Fruit fly (Drosophila melanogaster) whole organism, wandering third instar larva: ENCODE results near the gene CG42814.

ENCODE experiments used
- Abd-B ChIP-seq: fragments of >200 bp; optimal IDR thresholded peaks from 2 replicates; lab custom pipeline; 2017; ENCODE audit warnings: missing biosample characterization, missing genetic modification characterization
- CG32264 ChIP-seq: fragments of 200-800 bp; sonication (Bioruptor generic); optimal IDR thresholded peaks from 2 replicates; lab custom pipeline; 2016; ENCODE audit warnings: missing biosample characterization, missing genetic modification characterization
- CG9705 ChIP-seq: fragments of 200-800 bp; sonication (Bioruptor generic); optimal IDR thresholded peaks from 2 replicates; lab custom pipeline; 2018; ENCODE audit warnings: missing biosample characterization, mild to moderate bottlenecking, missing genetic modification characterization
- CrebA ChIP-seq: fragments of 200-800 bp; sonication (Bioruptor generic); optimal IDR thresholded peaks from 2 replicates; lab custom pipeline; 2016; ENCODE audit warnings: missing biosample characterization, mild to moderate bottlenecking, missing genetic modification characterization, borderline replicate concordance
- Dfd ChIP-seq: fragments of >200 bp; optimal IDR thresholded peaks from 2 replicates; lab custom pipeline; 2017; ENCODE audit warnings: missing biosample characterization, missing genetic modification characterization
- Dif ChIP-seq: fragments of 200-275, 200-300 bp; sonication (Bioruptor generic); optimal IDR thresholded peaks from 2 replicates; lab custom pipeline; 2018; ENCODE audit warnings: missing biosample characterization, missing genetic modification characterization; ENCODE audit not compliant: partially characterized antibody
- GATAd ChIP-seq: sonication (Bioruptor generic); optimal IDR thresholded peaks from 2 replicates; lab custom pipeline; 2016; ENCODE audit warnings: missing biosample characterization, missing genetic modification characterization
- HLH106 ChIP-seq: fragments of 200-800 bp; optimal IDR thresholded peaks from 3 replicates; lab custom pipeline; 2019; ENCODE audit warnings: missing biosample characterization, mild to moderate bottlenecking, missing genetic modification characterization, moderate library complexity
- Hnf4 ChIP-seq: fragments of 200-800 bp; sonication (Bioruptor generic); optimal IDR thresholded peaks from 2 replicates; lab custom pipeline; 2016; ENCODE audit warnings: missing biosample characterization, mild to moderate bottlenecking, missing genetic modification characterization
- Hr78 ChIP-seq: fragments of >200 bp; optimal IDR thresholded peaks from 2 replicates; lab custom pipeline; 2017; ENCODE audit warnings: missing biosample characterization, missing genetic modification characterization
- Hr83 ChIP-seq: fragments of 200-300 bp; sonication (Bioruptor generic); optimal IDR thresholded peaks from 2 replicates; lab custom pipeline; 2016; ENCODE audit warnings: missing biosample characterization, mild to moderate bottlenecking, missing genetic modification characterization, moderate library complexity; ENCODE audit not compliant: poor library complexity, severe bottlenecking
- Jra ChIP-seq: sonication (Bioruptor generic); optimal IDR thresholded peaks from 2 replicates; lab custom pipeline; 2016; ENCODE audit warnings: missing biosample characterization, missing genetic modification characterization
- Mio ChIP-seq: sonication (Bioruptor generic); optimal IDR thresholded peaks from 2 replicates; lab custom pipeline; 2016; ENCODE audit warnings: missing biosample characterization, missing genetic modification characterization
- Myc ChIP-seq: fragments of >200 bp; optimal IDR thresholded peaks from 2 replicates; lab custom pipeline; 2017
- N ChIP-seq: fragments of >200 bp; optimal IDR thresholded peaks from 2 replicates; lab custom pipeline; 2018; ENCODE audit warnings: missing biosample characterization, missing external identifiers, missing genetic modification characterization
- OdsH ChIP-seq: fragments of 200-800 bp; sonication (Bioruptor generic); optimal IDR thresholded peaks from 2 replicates; lab custom pipeline; 2016; ENCODE audit warnings: missing biosample characterization, mild to moderate bottlenecking, missing genetic modification characterization
- Rel ChIP-seq, 2 experiments: fragments of 200-800 bp; sonication (Bioruptor generic) in 1 of 2; optimal IDR thresholded peaks; 2 replicates in 1 of 2; 3 replicates in 1 of 2; lab custom pipeline; 2016 to 2019; ENCODE audit warnings: mild to moderate bottlenecking in 2 of 2, missing biosample characterization in 2 of 2, missing genetic modification characterization in 2 of 2, moderate library complexity in 1 of 2
- Sp1 ChIP-seq: fragments of 200-800 bp; sonication (Bioruptor generic); optimal IDR thresholded peaks from 3 replicates; lab custom pipeline; 2019; ENCODE audit warnings: missing biosample characterization, mild to moderate bottlenecking, missing genetic modification characterization, moderate library complexity
- Vsx2 ChIP-seq: fragments of 200-300, 225-300 bp; sonication (Bioruptor generic); optimal IDR thresholded peaks from 2 replicates; lab custom pipeline; 2018; ENCODE audit warnings: missing biosample characterization, missing genetic modification characterization; ENCODE audit not compliant: partially characterized antibody
- br ChIP-seq: fragments of 200-800 bp; sonication (Bioruptor generic); optimal IDR thresholded peaks from 2 replicates; lab custom pipeline; 2016; ENCODE audit warnings: missing biosample characterization, missing genetic modification characterization
- brk ChIP-seq: fragments of 200-800 bp; sonication (Bioruptor generic); optimal IDR thresholded peaks from 2 replicates; lab custom pipeline; 2016; ENCODE audit warnings: missing biosample characterization, mild to moderate bottlenecking, missing genetic modification characterization
- dl ChIP-seq, 2 experiments: fragments of 175-275, 200-275 bp in 1 of 2; fragments of 200-275 bp in 1 of 2; sonication (Bioruptor generic); optimal IDR thresholded peaks; lab custom pipeline; 2018; ENCODE audit warnings: mild to moderate bottlenecking in 2 of 2, missing biosample characterization in 2 of 2, missing genetic modification characterization in 2 of 2, moderate library complexity in 2 of 2; ENCODE audit not compliant: partially characterized antibody in 2 of 2, insufficient read depth in 1 of 2
- dmrt93B ChIP-seq: fragments of 200-800 bp; sonication (Bioruptor generic); optimal IDR thresholded peaks from 2 replicates; lab custom pipeline; 2018; ENCODE audit warnings: missing biosample characterization, mild to moderate bottlenecking, missing genetic modification characterization
- dsf ChIP-seq: sonication (Bioruptor generic); optimal IDR thresholded peaks from 2 replicates; lab custom pipeline; 2016; ENCODE audit warnings: missing biosample characterization, missing genetic modification characterization, borderline replicate concordance
- ey ChIP-seq: fragments of 200-800 bp; sonication (Bioruptor generic); optimal IDR thresholded peaks from 2 replicates; lab custom pipeline; 2016; ENCODE audit warnings: missing biosample characterization, missing genetic modification characterization
- foxo ChIP-seq, 2 experiments: fragments of 200-800 bp; sonication (Bioruptor generic); optimal IDR thresholded peaks; 2 replicates in 1 of 2; 3 replicates in 1 of 2; lab custom pipeline; 2016 to 2017; ENCODE audit warnings: missing biosample characterization in 2 of 2, missing genetic modification characterization in 2 of 2
- fru ChIP-seq: fragments of 200-800 bp; sonication (Bioruptor generic); optimal IDR thresholded peaks from 3 replicates; lab custom pipeline; 2016; ENCODE audit warnings: missing biosample characterization, mild to moderate bottlenecking, missing genetic modification characterization
- h ChIP-seq: fragments of 200-800 bp; sonication (Bioruptor generic); optimal IDR thresholded peaks from 3 replicates; lab custom pipeline; 2016; ENCODE audit warnings: missing biosample characterization, mild to moderate bottlenecking, missing genetic modification characterization
- jim ChIP-seq: fragments of 175-275, 200-325 bp; sonication (Bioruptor generic); optimal IDR thresholded peaks from 2 replicates; lab custom pipeline; 2016; ENCODE audit warnings: missing biosample characterization, mild to moderate bottlenecking, missing genetic modification characterization
- lola ChIP-seq: fragments of >200 bp; optimal IDR thresholded peaks from 2 replicates; lab custom pipeline; 2017; ENCODE audit warnings: missing biosample characterization, missing genetic modification characterization
- pan ChIP-seq: fragments of >200 bp; optimal IDR thresholded peaks from 2 replicates; lab custom pipeline; 2017
- psq ChIP-seq: fragments of 200-800 bp; sonication (Bioruptor generic); optimal IDR thresholded peaks from 3 replicates; lab custom pipeline; 2017; ENCODE audit warnings: missing biosample characterization, mild to moderate bottlenecking, missing genetic modification characterization, moderate library complexity
- rgr ChIP-seq: fragments of 200-800 bp; sonication (Bioruptor generic); optimal IDR thresholded peaks from 3 replicates; lab custom pipeline; 2016; ENCODE audit warnings: missing biosample characterization, mild to moderate bottlenecking, missing genetic modification characterization
- sage ChIP-seq: fragments of 200-800 bp; sonication (Bioruptor generic); optimal IDR thresholded peaks from 2 replicates; lab custom pipeline; 2016; ENCODE audit warnings: missing biosample characterization, mild to moderate bottlenecking, missing genetic modification characterization
- sv ChIP-seq: fragments of 200-800 bp; sonication (Bioruptor generic); optimal IDR thresholded peaks from 3 replicates; lab custom pipeline; 2016; ENCODE audit warnings: missing biosample characterization, missing genetic modification characterization
- tai ChIP-seq: sonication (Bioruptor generic); optimal IDR thresholded peaks from 2 replicates; lab custom pipeline; 2016; ENCODE audit warnings: missing biosample characterization, missing genetic modification characterization
- usp ChIP-seq: fragments of >200 bp; optimal IDR thresholded peaks from 2 replicates; lab custom pipeline; 2017; ENCODE audit warnings: missing biosample characterization, missing genetic modification characterization
- woc ChIP-seq: sonication (Bioruptor generic); optimal IDR thresholded peaks from 2 replicates; lab custom pipeline; 2016; ENCODE audit warnings: missing biosample characterization, mild to moderate bottlenecking, missing genetic modification characterization

The CG42814 gene

dm6 chr3R:27226080-27226648 lies 3.1 kb downstream of the CG42814 start:
- TF ChIP-seq Hnf4 (GFP tag; lab: Kevin White, UChicago) (no peak), Rel (GFP tag; optimal IDR thresholded peaks at IDR 0.05; lab: Kevin White, UChicago) (no peak), Rel (tag; optimal IDR thresholded peaks at IDR 0.05; lab: Kevin White, UChicago) (peak; percentile 68)

- TF ChIP-seq fru (GFP tag; lab: Kevin White, UChicago) (no peak), lola (no peak), rgr (GFP tag; lab: Kevin White, UChicago) (no peak), woc (GFP tag; lab: Kevin White, UChicago) (no peak), Sp1 (GFP tag; lab: Kevin White, UChicago) (no peak), pan (lab: Kevin White, UChicago) (no peak), brk (no peak), Rel (GFP tag; optimal IDR thresholded peaks at IDR 0.05; lab: Kevin White, UChicago) (no peak), Rel (tag; optimal IDR thresholded peaks at IDR 0.05; lab: Kevin White, UChicago) (no peak), GATAd (GFP tag; lab: Kevin White, UChicago) (no peak), Hr78 (GFP tag; lab: Kevin White, UChicago) (no peak), Mio (GFP tag; lab: Kevin White, UChicago) (no peak), Dfd (GFP tag; lab: Kevin White, UChicago) (no peak), tai (GFP tag; lab: Kevin White, UChicago) (no peak), Myc (lab: Kevin White, UChicago) (no peak), br (no peak), dsf (no peak), CG32264 (GFP tag; lab: Kevin White, UChicago) (no peak), sage (GFP tag; lab: Kevin White, UChicago) (no peak), Jra (no peak)
These were observed 3.8 kb downstream of the CG42814 start for dm6 chr3R:27225490-27225889.

- no peak for TF ChIP-seq Jra
- peak; percentile 33 for TF ChIP-seq ey (GFP tag; lab: Kevin White, UChicago)
- no peak for TF ChIP-seq jim (GFP tag; lab: Kevin White, UChicago)
- TF ChIP-seq sv (GFP tag; lab: Kevin White, UChicago), result no peak
- no peak for TF ChIP-seq brk
- TF ChIP-seq Dfd (GFP tag; lab: Kevin White, UChicago), result no peak
- TF ChIP-seq CG9705, result no peak
- no peak for TF ChIP-seq pan (lab: Kevin White, UChicago)
- no peak for TF ChIP-seq CrebA (GFP tag; lab: Kevin White, UChicago)
- TF ChIP-seq lola, result no peak
- TF ChIP-seq Dif (GFP tag; lab: Kevin White, UChicago), result no peak
- no peak for TF ChIP-seq dmrt93B (GFP tag; lab: Kevin White, UChicago)
- TF ChIP-seq woc (GFP tag; lab: Kevin White, UChicago), result peak; percentile 65
- TF ChIP-seq HLH106 (tag; lab: Kevin White, UChicago), result peak; percentile 48
- no peak for TF ChIP-seq Abd-B (GFP tag; lab: Kevin White, UChicago)
- no peak for TF ChIP-seq Vsx2
- no peak for TF ChIP-seq Hr83 (GFP tag; lab: Kevin White, UChicago)
- no peak for TF ChIP-seq usp
- TF ChIP-seq Mio (GFP tag; lab: Kevin White, UChicago), result no peak
- no peak for TF ChIP-seq GATAd (GFP tag; lab: Kevin White, UChicago)
- peak; percentile 44 for TF ChIP-seq br
- TF ChIP-seq sage (GFP tag; lab: Kevin White, UChicago), result no peak
- no peak for TF ChIP-seq dsf
- TF ChIP-seq fru (GFP tag; lab: Kevin White, UChicago), result peak; percentile 55
- TF ChIP-seq Myc (lab: Kevin White, UChicago), result no peak
- TF ChIP-seq Hnf4 (GFP tag; lab: Kevin White, UChicago), result no peak
- peak; percentile 42 for TF ChIP-seq Sp1 (GFP tag; lab: Kevin White, UChicago)
- TF ChIP-seq CG32264 (GFP tag; lab: Kevin White, UChicago), result no peak
- no peak for TF ChIP-seq Hr78 (GFP tag; lab: Kevin White, UChicago)
- TF ChIP-seq psq (GFP tag; lab: Kevin White, UChicago), result no peak
- no peak for TF ChIP-seq N (GFP tag; lab: Kevin White, UChicago)
- TF ChIP-seq OdsH (GFP tag; lab: Kevin White, UChicago), result peak; percentile 29
- no peak for TF ChIP-seq tai (GFP tag; lab: Kevin White, UChicago)
- TF ChIP-seq dl (GFP tag; optimal IDR thresholded peaks at IDR 0.05; lab: Kevin White, UChicago; ENCODE audit: insufficient read depth in 1 of 2, partially characterized antibody in 2 of 2), result no peak
- TF ChIP-seq h, result peak; percentile 55
- TF ChIP-seq rgr (GFP tag; lab: Kevin White, UChicago), result peak; percentile 29
- peak in 1 of 2 experiments; percentile 55 for TF ChIP-seq foxo (GFP tag; optimal IDR thresholded peaks at IDR 0.05; lab: Kevin White, UChicago)
- no peak for TF ChIP-seq Rel (GFP tag; optimal IDR thresholded peaks at IDR 0.05; lab: Kevin White, UChicago)
- no peak for TF ChIP-seq Rel (tag; optimal IDR thresholded peaks at IDR 0.05; lab: Kevin White, UChicago)
These were observed 4.5 kb downstream of the CG42814 start for dm6 chr3R:27224727-27225126.
